Worm (Caenorhabditis elegans) whole organism, L1 larva: ENCODE results near the gene gap-2.

Source experiments
- C04F5.9 ChIP-seq: sonication (generic microtip); optimal IDR thresholded peaks from 2 replicates; lab custom pipeline; 2016; ENCODE audit warnings: missing genetic modification characterization, missing compliant biosample characterization
- Y116A8C.19 ChIP-seq: sonication (generic microtip); optimal IDR thresholded peaks from 2 replicates; lab custom pipeline; 2016; ENCODE audit warnings: missing compliant biosample characterization, missing genetic modification characterization, borderline replicate concordance
- alr-1 ChIP-seq: fragments of 200-800 bp; sonication (Bioruptor generic); optimal IDR thresholded peaks from 2 replicates; lab custom pipeline; 2018; ENCODE audit warnings: borderline replicate concordance, mild to moderate bottlenecking, missing genetic modification characterization, missing compliant biosample characterization
- aly-2 ChIP-seq: fragments of 150-350 bp; optimal IDR thresholded peaks from 2 replicates; lab custom pipeline; 2014; ENCODE audit warnings: missing biosample characterization, missing genetic modification characterization
- ama-1 ChIP-seq: fragments of 150-350 bp; optimal IDR thresholded peaks from 2 replicates; lab custom pipeline; 2014
- ceh-88 ChIP-seq: fragments of 200-800 bp; sonication (Bioruptor generic); IDR thresholded peaks from 2 replicates; pipeline ENCODE4 v1.3.6; 2022; ENCODE audit warnings: missing genetic modification characterization, missing compliant biosample characterization
- ceh-90 ChIP-seq: sonication (generic microtip); optimal IDR thresholded peaks from 2 replicates; lab custom pipeline; 2016; ENCODE audit warnings: missing genetic modification characterization, missing compliant biosample characterization
- dpl-1 ChIP-seq, 3 experiments: fragments of 150-350 bp in 2 of 3; sonication (generic microtip) in 1 of 3; optimal IDR thresholded peaks; 2 replicates each; lab custom pipeline; 2014 to 2017; ENCODE audit warnings: missing biosample characterization in 3 of 3, missing genetic modification characterization in 3 of 3, missing genetic modification reagents in 3 of 3
- dsc-1 ChIP-seq: sonication (generic microtip); optimal IDR thresholded peaks from 2 replicates; lab custom pipeline; 2016; ENCODE audit warnings: mild to moderate bottlenecking, missing genetic modification characterization, missing compliant biosample characterization
- efl-1 ChIP-seq, 4 experiments: fragments of 150-350 bp; optimal IDR thresholded peaks in 3 of 4; peaks in 1 of 4; 1 replicate in 1 of 4; 2 replicates in 3 of 4; lab custom pipeline; 2014; ENCODE audit warnings: missing biosample characterization in 2 of 4, missing genetic modification characterization in 2 of 4, missing genetic modification reagents in 2 of 4
- egl-13 ChIP-seq: sonication (generic microtip); optimal IDR thresholded peaks from 2 replicates; lab custom pipeline; 2016; ENCODE audit warnings: missing genotype, missing genetic modification reagents, missing genetic modification characterization, missing compliant biosample characterization
- egl-27 ChIP-seq, 2 experiments: fragments of 150-350 bp in 1 of 2; sonication (generic microtip); optimal IDR thresholded peaks; 3 replicates each; lab custom pipeline; 2017 to 2018; ENCODE audit warnings: missing biosample characterization in 2 of 2, missing genetic modification characterization in 2 of 2, missing genetic modification reagents in 2 of 2
- elt-2 ChIP-seq: sonication (generic microtip); optimal IDR thresholded peaks from 2 replicates; lab custom pipeline; 2016; ENCODE audit warnings: missing genetic modification characterization, mild to moderate bottlenecking, inconsistent platforms, missing compliant biosample characterization, missing genetic modification reagents
- elt-3 ChIP-seq, 6 experiments: fragments of 150-350 bp in 1 of 6; sonication (generic microtip); optimal IDR thresholded peaks; 2 replicates each; lab custom pipeline; 2017 to 2018; ENCODE audit warnings: missing biosample characterization in 6 of 6, missing genetic modification characterization in 6 of 6, inconsistent platforms in 1 of 6
- ets-5 ChIP-seq: fragments of 200-800 bp; sonication (Bioruptor generic); IDR thresholded peaks from 2 replicates; pipeline ENCODE4 v1.3.6; 2022; ENCODE audit warnings: missing genetic modification characterization, missing compliant biosample characterization
- fos-1 ChIP-seq: fragments of 150-350 bp; optimal IDR thresholded peaks from 2 replicates; lab custom pipeline; 2014; ENCODE audit warnings: missing biosample characterization, missing genetic modification characterization
- hlh-4 ChIP-seq: sonication (generic microtip); optimal IDR thresholded peaks from 2 replicates; lab custom pipeline; 2016; ENCODE audit warnings: mild to moderate bottlenecking, missing genetic modification characterization, missing compliant biosample characterization
- irx-1 ChIP-seq: sonication (generic microtip); optimal IDR thresholded peaks from 2 replicates; lab custom pipeline; 2016; ENCODE audit warnings: missing genetic modification characterization, missing compliant biosample characterization
- jun-1 ChIP-seq: fragments of 150-350 bp; optimal IDR thresholded peaks from 2 replicates; lab custom pipeline; 2014; ENCODE audit warnings: missing biosample characterization, missing genetic modification reagents, missing genetic modification characterization
- lin-13 ChIP-seq: fragments of 150-350 bp; optimal IDR thresholded peaks from 2 replicates; lab custom pipeline; 2014; ENCODE audit warnings: missing biosample characterization, missing genetic modification reagents, missing genetic modification characterization
- lin-14 ChIP-seq: fragments of 200-800 bp; sonication (Bioruptor generic); optimal IDR thresholded peaks from 2 replicates; lab custom pipeline; 2018; ENCODE audit warnings: mild to moderate bottlenecking, missing genetic modification characterization, moderate library complexity, missing compliant biosample characterization
- lin-35 ChIP-seq, 2 experiments: fragments of 150-350 bp; optimal IDR thresholded peaks; 2 replicates each; lab custom pipeline; 2014; ENCODE audit warnings: missing biosample characterization in 2 of 2, missing genetic modification characterization in 2 of 2, missing genetic modification reagents in 2 of 2
- lin-39 ChIP-seq: fragments of 150-350 bp; optimal IDR thresholded peaks from 2 replicates; lab custom pipeline; 2014; ENCODE audit warnings: missing biosample characterization, missing genetic modification reagents, missing genetic modification characterization
- lir-3 ChIP-seq: sonication (generic microtip); optimal IDR thresholded peaks from 2 replicates; lab custom pipeline; 2016; ENCODE audit warnings: mild to moderate bottlenecking, missing genetic modification characterization, moderate library complexity, missing compliant biosample characterization; ENCODE audit not compliant: poor library complexity
- lsy-2 ChIP-seq, 2 experiments: fragments of 150-350 bp; optimal IDR thresholded peaks; 2 replicates each; lab custom pipeline; 2014; ENCODE audit warnings: missing biosample characterization in 2 of 2, missing genetic modification characterization in 2 of 2
- mdl-1 ChIP-seq, 2 experiments: fragments of 150-350 bp; optimal IDR thresholded peaks; 2 replicates each; lab custom pipeline; 2014 to 2017; ENCODE audit warnings: missing biosample characterization in 2 of 2, missing genetic modification characterization in 2 of 2, inconsistent platforms in 1 of 2
- mep-1 ChIP-seq: fragments of 150-350 bp; optimal IDR thresholded peaks from 2 replicates; lab custom pipeline; 2014; ENCODE audit warnings: missing biosample characterization, missing genetic modification characterization
- nhr-11 ChIP-seq: fragments of 150-350 bp; optimal IDR thresholded peaks from 2 replicates; lab custom pipeline; 2014; ENCODE audit warnings: missing biosample characterization, missing genetic modification characterization
- nhr-20 ChIP-seq: sonication (generic microtip); optimal IDR thresholded peaks from 2 replicates; lab custom pipeline; 2016; ENCODE audit warnings: mild to moderate bottlenecking, missing genetic modification characterization, missing compliant biosample characterization
- nhr-71 ChIP-seq: sonication (generic microtip); optimal IDR thresholded peaks from 2 replicates; lab custom pipeline; 2016; ENCODE audit warnings: mild to moderate bottlenecking, missing genetic modification characterization, moderate library complexity, missing compliant biosample characterization
- nhr-77 ChIP-seq: fragments of 150-350 bp; optimal IDR thresholded peaks from 2 replicates; lab custom pipeline; 2014; ENCODE audit warnings: missing biosample characterization, missing genetic modification characterization
- nhr-85 ChIP-seq: sonication (generic microtip); peaks from one replicate; lab custom pipeline; 2016; ENCODE audit warnings: missing genetic modification characterization, inconsistent platforms, missing compliant biosample characterization
- nhr-90 ChIP-seq: sonication (generic microtip); optimal IDR thresholded peaks from 2 replicates; lab custom pipeline; 2016; ENCODE audit warnings: mild to moderate bottlenecking, missing genetic modification characterization, missing compliant biosample characterization; ENCODE audit not compliant: poor library complexity
- rnt-1 ChIP-seq: sonication (generic microtip); optimal IDR thresholded peaks from 2 replicates; lab custom pipeline; 2016; ENCODE audit warnings: mild to moderate bottlenecking, missing genetic modification characterization, moderate library complexity, missing compliant biosample characterization
- skn-1 ChIP-seq: fragments of 150-350 bp; optimal IDR thresholded peaks from 2 replicates; lab custom pipeline; 2014; ENCODE audit warnings: missing biosample characterization, missing genetic modification characterization
- snpc-4 ChIP-seq: fragments of 150-350 bp; optimal IDR thresholded peaks from 2 replicates; lab custom pipeline; 2014; ENCODE audit warnings: missing biosample characterization, missing genetic modification characterization
- snu-23 ChIP-seq: sonication (generic microtip); optimal IDR thresholded peaks from 2 replicates; lab custom pipeline; 2016; ENCODE audit warnings: missing genetic modification characterization, missing compliant biosample characterization
- sptf-1 ChIP-seq: fragments of 150-350 bp; optimal IDR thresholded peaks from 2 replicates; lab custom pipeline; 2014; ENCODE audit warnings: missing biosample characterization, missing genetic modification characterization
- sup-37 ChIP-seq: fragments of 200-800 bp; sonication (Bioruptor generic); optimal IDR thresholded peaks from 2 replicates; lab custom pipeline; 2018; ENCODE audit warnings: mild to moderate bottlenecking, missing genetic modification characterization, missing compliant biosample characterization
- swsn-7 ChIP-seq: sonication (generic microtip); optimal IDR thresholded peaks from 2 replicates; lab custom pipeline; 2016; ENCODE audit warnings: missing genetic modification characterization, missing compliant biosample characterization
- tbx-2 ChIP-seq: sonication (generic microtip); optimal IDR thresholded peaks from 2 replicates; lab custom pipeline; 2016; ENCODE audit warnings: missing genetic modification characterization, missing compliant biosample characterization
- unc-62 ChIP-seq: fragments of 150-350 bp; optimal IDR thresholded peaks from 2 replicates; lab custom pipeline; 2014; ENCODE audit warnings: missing biosample characterization, missing genetic modification reagents, missing genetic modification characterization
- vab-15 ChIP-seq: sonication (generic microtip); optimal IDR thresholded peaks from 2 replicates; lab custom pipeline; 2017; ENCODE audit warnings: missing genotype, mild to moderate bottlenecking, missing genetic modification characterization, missing compliant biosample characterization
- xbp-1 ChIP-seq: sonication (generic microtip); optimal IDR thresholded peaks from 2 replicates; lab custom pipeline; 2016; ENCODE audit warnings: missing genetic modification characterization, missing compliant biosample characterization
- zag-1 ChIP-seq: fragments of 150-350 bp; optimal IDR thresholded peaks from 2 replicates; lab custom pipeline; 2014; ENCODE audit warnings: missing biosample characterization, missing genetic modification characterization
- ztf-11 ChIP-seq, 2 experiments: sonication (generic microtip); optimal IDR thresholded peaks; 2 replicates each; lab custom pipeline; 2016 to 2017; ENCODE audit warnings: missing genetic modification characterization in 2 of 2, missing biosample characterization in 1 of 2, missing compliant biosample characterization in 1 of 2
- ztf-4 ChIP-seq: fragments of 150-350 bp; optimal IDR thresholded peaks from 2 replicates; lab custom pipeline; 2014; ENCODE audit warnings: missing biosample characterization, missing genetic modification characterization

Gene gap-2

DNA sequence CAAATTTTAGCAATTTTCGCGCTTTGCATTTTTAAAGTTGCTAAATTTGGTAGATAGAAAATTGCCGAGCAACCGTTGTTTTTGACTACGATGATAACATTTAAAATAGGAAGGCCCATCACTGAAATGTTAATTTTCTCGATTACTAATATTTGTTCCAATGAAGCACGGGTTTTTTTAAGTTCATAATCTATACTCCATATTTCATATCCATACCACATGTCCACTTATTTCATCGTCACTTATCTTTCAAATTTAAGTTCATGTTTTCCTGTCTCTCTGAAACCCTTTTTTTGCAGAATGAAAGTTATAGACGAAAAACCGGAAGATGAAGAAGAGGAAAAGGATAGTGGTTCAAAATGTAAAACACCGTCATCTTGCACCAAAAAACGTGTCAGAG lies at the start of gene gap-2:
TSS of gene gap-2 (plus strand) at position 301 of the 400 bp plus-strand sequence.
- TF ChIP-seq lin-13 (no peak), efl-1 (optimal IDR thresholded peaks at IDR 0.05; lab: Kevin White, UChicago) (no peak), efl-1 (GFP tag; optimal IDR thresholded peaks at IDR 0.05 in 1 of 2; lab: Kevin White, UChicago) (no peak), xbp-1 (tag; lab: Kevin White, UChicago) (no peak), skn-1 (tag; lab: Kevin White, UChicago) (no peak), Y116A8C.19 (no peak), fos-1 (no peak), sptf-1 (tag; lab: Kevin White, UChicago) (no peak), ets-5 (GFP tag; lab: Robert Waterston, UW) (no peak), nhr-71 (tag; lab: Kevin White, UChicago) (no peak)

DNA sequence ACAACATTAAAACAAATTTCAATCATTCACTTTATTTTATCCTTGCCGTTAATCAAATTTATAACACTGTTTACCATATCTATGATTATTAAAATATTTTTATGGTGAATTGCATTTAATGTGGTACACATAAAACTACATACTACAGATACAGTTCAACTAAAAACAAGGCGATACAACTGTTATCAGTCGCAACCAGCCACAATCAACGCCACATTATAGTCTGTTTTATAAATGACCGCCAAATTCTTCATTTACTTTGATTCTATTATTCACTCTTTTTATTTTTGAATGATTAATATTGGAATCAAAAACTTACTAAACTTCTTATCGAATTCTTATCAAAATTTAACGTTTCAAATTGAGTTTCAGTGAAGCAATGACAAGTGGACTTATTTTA lies 44.2 kb upstream of the gap-2 start, which contains the start of gene B0272.4:
TSS of gene B0272.4 (plus strand) at position 373 of the 400 bp plus-strand sequence.
- TF ChIP-seq nhr-11 (tag; lab: Kevin White, UChicago) (no peak), elt-2 (peak; percentile 89), lin-35 (GFP tag; optimal IDR thresholded peaks at IDR 0.05; lab: Kevin White, UChicago) (peak in 1 of 2 experiments; percentile 29), ceh-88 (GFP tag; lab: Robert Waterston, UW) (no peak), nhr-85 (tag; lab: Kevin White, UChicago) (no peak), nhr-71 (tag; lab: Kevin White, UChicago) (peak; percentile 8), dpl-1 (GFP tag; optimal IDR thresholded peaks at IDR 0.05; lab: Kevin White, UChicago) (no peak), sup-37 (GFP tag; lab: Kevin White, UChicago) (no peak), irx-1 (tag; lab: Kevin White, UChicago) (no peak), dsc-1 (tag; lab: Kevin White, UChicago) (no peak), nhr-77 (no peak), lin-14 (peak; percentile 7), nhr-20 (tag; lab: Kevin White, UChicago) (peak; percentile 58), lir-3 (tag; lab: Kevin White, UChicago) (no peak), lin-39 (tag; lab: Kevin White, UChicago) (no peak), zag-1 (tag; lab: Kevin White, UChicago) (no peak), aly-2 (tag; lab: Kevin White, UChicago) (no peak), Y116A8C.19 (no peak), ceh-90 (tag; lab: Kevin White, UChicago) (no peak), lsy-2 (tag; optimal IDR thresholded peaks at IDR 0.05; lab: Kevin White, UChicago) (no peak), snpc-4 (tag; lab: Kevin White, UChicago) (no peak)

DNA sequence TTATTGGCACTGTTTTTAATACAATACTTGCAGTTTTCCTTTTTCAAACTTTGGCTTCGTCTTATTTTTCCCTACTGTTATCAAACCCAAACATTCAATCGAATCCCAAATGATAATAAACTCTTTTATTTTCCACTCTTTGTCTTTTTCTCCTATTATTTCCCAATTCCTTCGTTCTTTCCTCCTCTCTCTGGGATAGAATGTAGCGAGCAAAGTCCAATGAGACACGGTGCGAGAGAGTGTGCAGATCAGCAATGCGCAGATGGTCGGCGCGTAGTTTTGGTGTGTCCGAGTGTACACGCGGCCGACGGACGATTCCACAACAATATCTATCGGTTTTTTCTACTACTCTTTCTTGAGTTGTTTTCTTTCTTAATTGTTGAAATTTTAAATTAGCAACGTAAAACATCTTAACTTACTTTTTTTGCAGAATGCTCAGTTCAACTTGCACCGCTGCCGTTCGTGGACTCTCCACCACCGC lies 41.2 kb upstream of the gap-2 start, which contains the start of gene B0272.3:
TSS of gene B0272.3 (plus strand) at position 431 of the 481 bp plus-strand sequence.
- peak in 1 of 3 experiments; percentile 20 for TF ChIP-seq dpl-1 (GFP tag; optimal IDR thresholded peaks at IDR 0.05; lab: Kevin White, UChicago)
- TF ChIP-seq snu-23: peak; percentile 80
- TF ChIP-seq C04F5.9 (tag; lab: Kevin White, UChicago): no peak
- peak; percentile 56 for TF ChIP-seq nhr-77
- TF ChIP-seq mdl-1 (tag; optimal IDR thresholded peaks at IDR 0.05; lab: Kevin White, UChicago): peak in 1 of 2 experiments; percentile 59
- no peak for TF ChIP-seq egl-27 (tag; optimal IDR thresholded peaks at IDR 0.05; lab: Kevin White, UChicago)
- peak; percentile 32 for TF ChIP-seq tbx-2 (tag; lab: Kevin White, UChicago)
- no peak for TF ChIP-seq egl-13 (tag; lab: Kevin White, UChicago)
- TF ChIP-seq elt-2: peak; percentile 81
- no peak for TF ChIP-seq jun-1 (tag; lab: Kevin White, UChicago)
- TF ChIP-seq ama-1 (lab: Kevin White, UChicago): no peak
- TF ChIP-seq vab-15: no peak
- no peak for TF ChIP-seq alr-1 (tag; lab: Kevin White, UChicago)
- TF ChIP-seq aly-2 (tag; lab: Kevin White, UChicago): no peak
- peak; percentile 36 for TF ChIP-seq xbp-1 (tag; lab: Kevin White, UChicago)
- TF ChIP-seq elt-3 (tag; optimal IDR thresholded peaks at IDR 0.05; lab: Kevin White, UChicago): peak in 5 of 6 experiments; percentile 4 to 54 (median 16)
- TF ChIP-seq nhr-71 (tag; lab: Kevin White, UChicago): peak; percentile 72
- peak; percentile 4 to 44 for TF ChIP-seq lsy-2 (tag; optimal IDR thresholded peaks at IDR 0.05; lab: Kevin White, UChicago)
- TF ChIP-seq nhr-85 (tag; lab: Kevin White, UChicago): peak; percentile 85
- TF ChIP-seq nhr-20 (tag; lab: Kevin White, UChicago): peak; percentile 95
- peak; percentile 38 for TF ChIP-seq swsn-7 (tag; lab: Kevin White, UChicago)
- no peak for TF ChIP-seq lin-13
- peak; percentile 44 for TF ChIP-seq ztf-4
- TF ChIP-seq snpc-4 (tag; lab: Kevin White, UChicago): no peak
- no peak for TF ChIP-seq ztf-11 (tag; optimal IDR thresholded peaks at IDR 0.05; lab: Kevin White, UChicago)
- TF ChIP-seq mep-1 (tag; lab: Kevin White, UChicago): peak; percentile 36
- TF ChIP-seq unc-62 (GFP tag; lab: Kevin White, UChicago): no peak
- TF ChIP-seq hlh-4 (tag; lab: Kevin White, UChicago): no peak
- TF ChIP-seq lin-14: peak; percentile 83
- peak; percentile 57 for TF ChIP-seq rnt-1 (tag; lab: Kevin White, UChicago)
- TF ChIP-seq nhr-90 (tag; lab: Kevin White, UChicago): peak; percentile 51
